Fruit fly (Drosophila melanogaster): Measurements from ENCODE around the gene Rad17.

- no peak for TF ChIP-seq fd85E (GFP tag; optimal IDR thresholded peaks at IDR 0.05)
- TF ChIP-seq salr (GFP tag; optimal IDR thresholded peaks at IDR 0.05), result no peak
- TF ChIP-seq Hr38 (GFP tag; optimal IDR thresholded peaks at IDR 0.05), result no peak
- no peak for TF ChIP-seq CG15336 (GFP tag; IDR thresholded peaks at IDR 0.05)
- no peak for TF ChIP-seq Blimp-1 (GFP tag; optimal IDR thresholded peaks at IDR 0.05)
- peak in 1 of 2 experiments; percentile 12 for TF ChIP-seq ss (GFP tag; optimal IDR thresholded peaks at IDR 0.05)
- no peak for TF ChIP-seq CG11902 (GFP tag; optimal IDR thresholded peaks at IDR 0.05)
- TF ChIP-seq CG6854 (GFP tag; optimal IDR thresholded peaks at IDR 0.05), result peak; percentile 25
- peak; percentile 80 for TF ChIP-seq Eip78C (GFP tag)
- no peak for TF ChIP-seq CG31627 (GFP tag; optimal IDR thresholded peaks at IDR 0.05)
- no peak for TF ChIP-seq Smox (GFP tag; optimal IDR thresholded peaks at IDR 0.05)
- TF ChIP-seq Lpt (GFP tag; optimal IDR thresholded peaks at IDR 0.05), result no peak
- no peak for TF ChIP-seq pdm3 (GFP tag; optimal IDR thresholded peaks at IDR 0.05)
- TF ChIP-seq CG10669 (GFP tag; optimal IDR thresholded peaks at IDR 0.05), result no peak
Measured at dm6 chr3R:14708948-14709385, 46.0 kb upstream of the Rad17 start.

Measured in whole organism, prepupa.